Fruit fly (Drosophila melanogaster): Measurements from ENCODE around the gene SPR.

Gene SPR

DNA sequence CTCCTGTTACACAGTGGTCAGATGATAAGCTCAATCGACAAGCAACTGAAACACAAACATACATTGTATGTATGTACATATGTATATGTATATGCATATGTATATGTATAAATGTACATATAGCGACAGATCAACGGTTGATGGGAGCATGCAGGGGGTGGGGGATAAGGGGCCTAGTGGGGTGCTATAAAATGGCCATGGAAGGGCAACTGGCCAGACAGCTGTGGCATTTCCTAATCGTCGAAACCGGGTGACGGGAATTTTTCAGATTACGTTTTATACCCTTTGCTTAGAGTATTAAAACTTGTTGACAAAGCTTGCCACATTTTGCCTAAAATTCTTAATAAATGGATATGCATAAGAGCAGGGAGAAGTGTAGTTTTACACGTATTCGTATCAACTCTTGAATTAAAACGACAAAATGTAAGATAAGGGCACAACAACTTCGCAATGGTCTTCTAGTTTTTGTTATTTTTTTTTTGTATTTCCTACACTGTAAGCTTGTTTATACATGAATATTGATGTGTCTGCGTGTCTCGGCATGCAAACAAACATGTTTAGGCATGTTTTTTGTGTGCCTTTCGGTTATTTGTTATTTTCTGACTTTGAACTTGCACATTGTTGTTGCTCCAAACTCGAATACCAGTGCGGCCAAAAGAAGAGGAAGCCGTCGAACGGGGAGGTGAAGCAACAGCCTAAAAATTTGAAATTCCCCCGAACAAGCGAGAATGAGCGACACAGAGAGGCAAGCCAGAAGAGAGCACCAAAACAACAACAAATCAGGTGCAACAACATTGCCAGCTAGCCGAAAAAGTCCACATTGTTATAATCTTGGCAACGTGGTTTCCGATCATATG lies 27.2 kb upstream of the SPR start (continued):
- TF ChIP-seq Eip78C (GFP tag): peak; percentile 78
- TF ChIP-seq fd59A (GFP tag; optimal IDR thresholded peaks at IDR 0.05): peak; percentile 14
- TF ChIP-seq Eip93F (GFP tag; optimal IDR thresholded peaks at IDR 0.05): no peak
- peak; percentile 29 for TF ChIP-seq topi (GFP tag; optimal IDR thresholded peaks at IDR 0.05)
- no peak for TF ChIP-seq CG6854 (GFP tag; optimal IDR thresholded peaks at IDR 0.05)
- TF ChIP-seq CG6792 (GFP tag; optimal IDR thresholded peaks at IDR 0.05): peak; percentile 25
- TF ChIP-seq spab (GFP tag; optimal IDR thresholded peaks at IDR 0.05): no peak
- TF ChIP-seq eg (GFP tag; IDR thresholded peaks at IDR 0.05): peak; percentile 73
- TF ChIP-seq Gug (GFP tag; IDR thresholded peaks at IDR 0.05): peak; percentile 64
- peak; percentile 76 for TF ChIP-seq CG32006 (GFP tag; optimal IDR thresholded peaks at IDR 0.05)
- peak; percentile 39 for TF ChIP-seq CG3919 (GFP tag; optimal IDR thresholded peaks at IDR 0.05)
- no peak for TF ChIP-seq CG6808 (GFP tag; optimal IDR thresholded peaks at IDR 0.05)
- TF ChIP-seq Sox102F (GFP tag; optimal IDR thresholded peaks at IDR 0.05): no peak
- peak; percentile 64 for TF ChIP-seq CG15336 (GFP tag; IDR thresholded peaks at IDR 0.05)
- peak; percentile 52 for TF ChIP-seq CG6276 (GFP tag; optimal IDR thresholded peaks at IDR 0.05)
- TF ChIP-seq CG7368 (GFP tag; optimal IDR thresholded peaks at IDR 0.05): no peak
- peak; percentile 36 for TF ChIP-seq esn (GFP tag; optimal IDR thresholded peaks at IDR 0.05)
- no peak for TF ChIP-seq Ets96B (tag; optimal IDR thresholded peaks at IDR 0.05)
- no peak for TF ChIP-seq CG1621 (tag; optimal IDR thresholded peaks at IDR 0.05)
- TF ChIP-seq CG34406 (GFP tag; optimal IDR thresholded peaks at IDR 0.05): no peak
- TF ChIP-seq CG11294 (GFP tag; IDR thresholded peaks at IDR 0.05): 0 out of 2 replicates have a peak, but pooled peaks have one; percentile 24
- no peak for TF ChIP-seq Sox15 (GFP tag; optimal IDR thresholded peaks at IDR 0.05)
- peak; percentile 67 for TF ChIP-seq Hr4 (GFP tag; optimal IDR thresholded peaks at IDR 0.05)

DNA sequence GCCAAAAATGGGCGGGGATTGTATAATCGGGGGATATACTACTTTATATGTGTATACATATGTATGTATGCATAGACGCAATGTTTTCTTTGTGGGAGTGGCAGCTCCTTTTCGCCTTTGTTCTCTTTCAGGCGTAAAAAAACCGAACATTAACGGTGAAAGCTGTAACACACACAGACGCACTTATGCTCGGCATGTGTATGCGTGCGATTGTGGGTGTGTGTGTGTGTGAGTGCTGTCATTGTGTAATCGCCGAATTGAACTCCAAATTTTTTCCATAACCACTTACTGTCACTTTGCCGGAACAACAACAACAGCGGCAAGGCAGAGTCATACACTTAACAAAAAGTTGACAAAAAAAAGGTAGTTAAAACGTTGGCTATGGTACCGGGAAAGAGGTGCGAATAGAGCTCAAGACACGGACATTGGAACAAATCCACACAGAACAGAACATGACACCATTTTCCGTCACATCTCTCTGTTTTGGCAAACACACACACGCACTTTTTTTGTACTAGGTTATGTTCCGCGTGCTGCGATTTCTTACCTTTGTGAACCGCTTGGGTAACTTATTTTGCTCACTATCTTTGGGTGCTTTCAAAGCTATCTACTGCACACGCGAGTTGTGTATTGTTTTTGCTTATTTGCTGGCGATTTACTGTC lies 26.4 kb upstream of the SPR start:
- TF ChIP-seq vri (GFP tag; optimal IDR thresholded peaks at IDR 0.05) (peak; percentile 69), CG8632 (GFP tag; optimal IDR thresholded peaks at IDR 0.05) (no peak), Sox14 (GFP tag; optimal IDR thresholded peaks at IDR 0.05) (peak; percentile 1)

DNA sequence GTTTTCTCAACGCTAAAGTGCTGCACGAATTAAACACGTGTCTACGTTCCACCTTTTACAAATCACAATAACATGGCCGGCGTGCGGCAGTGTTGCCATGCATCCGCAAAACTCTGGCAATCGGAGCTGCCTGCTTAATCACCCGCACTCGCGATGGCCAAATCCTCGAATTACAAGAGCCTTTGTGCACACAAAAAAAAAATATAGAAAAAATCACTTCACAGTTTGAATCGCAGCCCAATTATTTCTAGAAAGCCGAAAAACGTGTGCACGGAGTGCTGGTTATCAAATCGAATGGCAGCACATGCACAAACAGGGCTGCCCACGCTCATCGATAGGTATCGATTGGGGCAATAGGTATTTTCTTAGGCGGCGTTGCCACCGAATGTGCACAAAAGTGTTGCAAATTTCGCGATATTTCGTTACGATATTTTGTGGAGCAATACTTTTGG lies 25.9 kb upstream of the SPR start, which contains the start of gene spoon:
Gene spoon (minus strand): TSS at position 300 of the 452 bp plus-strand sequence.
- TF ChIP-seq Hr39 (GFP tag; optimal IDR thresholded peaks at IDR 0.05) (peak; percentile 34), CG6854 (GFP tag; optimal IDR thresholded peaks at IDR 0.05) (no peak), Sox14 (GFP tag; optimal IDR thresholded peaks at IDR 0.05) (peak; percentile 23), fkh (GFP tag; optimal IDR thresholded peaks at IDR 0.05) (peak; percentile 18), fd85E (GFP tag; optimal IDR thresholded peaks at IDR 0.05) (no peak), CG1621 (tag; optimal IDR thresholded peaks at IDR 0.05) (peak; percentile 22), CG8119 (GFP tag; IDR thresholded peaks at IDR 0.05) (no peak), Eip78C (GFP tag) (peak; percentile 62), CG31627 (GFP tag; optimal IDR thresholded peaks at IDR 0.05) (peak; percentile 43), CG15336 (GFP tag; IDR thresholded peaks at IDR 0.05) (0 out of 2 replicates have a peak, but pooled peaks have one; percentile 14), topi (GFP tag; optimal IDR thresholded peaks at IDR 0.05) (peak; percentile 16), lz (GFP tag; optimal IDR thresholded peaks at IDR 0.05) (peak; percentile 1), CG16779 (tag; optimal IDR thresholded peaks at IDR 0.05) (no peak), Hr38 (GFP tag; optimal IDR thresholded peaks at IDR 0.05) (no peak), svp (GFP tag) (peak; percentile 60), Eip75B (GFP tag; optimal IDR thresholded peaks at IDR 0.05) (no peak), achi (GFP tag; optimal IDR thresholded peaks at IDR 0.05) (peak; percentile 24), CG9139 (GFP tag; optimal IDR thresholded peaks at IDR 0.05) (no peak)
